Worm (Caenorhabditis elegans) whole organism, L2 larva: ENCODE results near the gene F59B2.3.

Experiments used
- F13H6.1 ChIP-seq: sonication (generic microtip); optimal IDR thresholded peaks from 2 replicates; lab custom pipeline; 2016; ENCODE audit warnings: missing genetic modification characterization, missing compliant biosample characterization
- R02D3.7 ChIP-seq: fragments of 150-350 bp; optimal IDR thresholded peaks from 2 replicates; lab custom pipeline; 2014; ENCODE audit warnings: missing biosample characterization, missing genetic modification characterization
- ama-1 ChIP-seq: fragments of 150-350 bp; optimal IDR thresholded peaks from 2 replicates; lab custom pipeline; 2018; ENCODE audit warnings: inconsistent platforms
- skn-1 ChIP-seq: sonication (generic microtip); optimal IDR thresholded peaks from 2 replicates; lab custom pipeline; 2017; ENCODE audit warnings: missing biosample characterization, missing genetic modification characterization
- unc-62 ChIP-seq: fragments of 150-350 bp; optimal IDR thresholded peaks from 2 replicates; lab custom pipeline; 2014; ENCODE audit warnings: missing biosample characterization, missing genetic modification reagents, missing genetic modification characterization

DNA sequence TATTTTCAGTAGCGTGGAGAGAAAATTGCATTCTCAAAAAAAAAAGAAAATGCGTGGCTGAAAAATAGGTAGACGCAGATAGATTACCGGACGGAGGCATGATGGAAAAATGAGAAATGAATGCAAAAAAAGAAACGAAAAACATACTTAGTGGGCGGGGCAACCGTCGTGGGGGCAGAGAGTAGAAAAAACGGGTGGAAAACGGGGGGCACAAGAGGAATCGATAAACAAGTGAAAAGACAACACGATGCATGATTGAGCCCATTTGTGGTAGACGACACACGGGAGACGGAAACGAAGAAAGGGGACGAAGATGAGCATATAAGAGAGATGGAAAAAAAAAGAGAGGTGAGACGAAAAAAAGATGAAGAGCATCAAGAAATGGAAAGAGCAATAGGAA is 11.0 kb downstream of the F59B2.3 start:
- TF ChIP-seq R02D3.7 (tag; lab: Kevin White, UChicago) (no peak), F13H6.1 (tag; lab: Kevin White, UChicago) (no peak), ama-1 (lab: Kevin White, UChicago) (no peak), unc-62 (GFP tag; lab: Kevin White, UChicago) (no peak), skn-1 (tag; lab: Kevin White, UChicago) (no peak)
